Worm (Caenorhabditis elegans): ENCODE results near the gene R01H10.4.

R01H10.4 gene

DNA sequence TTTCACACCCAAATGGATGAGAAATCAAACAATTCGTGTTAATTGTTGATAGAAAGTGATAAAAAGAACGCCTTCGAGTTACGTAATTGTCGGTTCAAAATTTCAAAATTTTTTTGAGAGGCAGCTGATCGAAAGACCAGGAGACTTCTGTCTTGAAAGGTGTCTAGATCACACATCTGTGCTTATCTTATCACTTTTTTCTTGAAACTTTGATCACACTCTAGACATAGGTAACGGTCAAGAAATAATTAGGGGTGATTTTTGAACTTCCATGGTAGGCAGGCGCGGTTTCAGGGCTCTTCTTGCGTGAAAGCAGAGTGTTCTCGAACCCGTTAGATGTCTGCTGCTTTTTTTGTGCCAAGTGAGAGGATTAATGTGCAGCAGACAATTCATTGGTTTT is 38.7 kb downstream of the R01H10.4 start:
- TF ChIP-seq hnd-1 (tag; optimal IDR thresholded peaks at IDR 0.05) (no peak), tra-4 (tag; optimal IDR thresholded peaks at IDR 0.05) (no peak), F13C5.2 (tag; optimal IDR thresholded peaks at IDR 0.05) (no peak), pes-1 (GFP tag; IDR thresholded peaks at IDR 0.05) (no peak), tbx-11 (GFP tag; IDR thresholded peaks at IDR 0.05) (no peak)

- TF ChIP-seq tbx-37 (GFP tag; conservative IDR thresholded peaks at IDR 0.05) (no peak), pes-1 (GFP tag; IDR thresholded peaks at IDR 0.05) (no peak), flt-1 (GFP tag; IDR thresholded peaks at IDR 0.05) (no peak), hmg-4 (GFP tag; optimal IDR thresholded peaks at IDR 0.05) (no peak), sea-1 (GFP tag; conservative IDR thresholded peaks at IDR 0.05) (no peak), hnd-1 (tag; optimal IDR thresholded peaks at IDR 0.05) (no peak), scrt-1 (GFP tag; IDR thresholded peaks at IDR 0.05) (no peak), F13C5.2 (tag; optimal IDR thresholded peaks at IDR 0.05) (no peak), ceh-36 (tag; optimal IDR thresholded peaks at IDR 0.05) (no peak), tra-4 (tag; optimal IDR thresholded peaks at IDR 0.05) (no peak), B0310.2 (tag; optimal IDR thresholded peaks at IDR 0.05) (no peak), tbx-11 (GFP tag; IDR thresholded peaks at IDR 0.05) (no peak), ets-7 (tag; optimal IDR thresholded peaks at IDR 0.05) (no peak), hmbx-1 (tag; optimal IDR thresholded peaks at IDR 0.05) (no peak), ceh-13 (GFP tag; optimal IDR thresholded peaks at IDR 0.05) (no peak), aly-1 (tag; optimal IDR thresholded peaks at IDR 0.05) (no peak), ama-1 (optimal IDR thresholded peaks at IDR 0.05) (no peak)
These were observed 39.3 kb downstream of the R01H10.4 start for ce11 chrIII:10293946-10294345.

ce11 chrIII:10294837-10295236 is 40.2 kb downstream of the R01H10.4 start, which contains the start of gene vglu-2:
Gene vglu-2 (plus strand): TSS chrIII:10295137.
- TF ChIP-seq pes-1 (GFP tag; IDR thresholded peaks at IDR 0.05) (no peak), F13C5.2 (tag; optimal IDR thresholded peaks at IDR 0.05) (no peak), hmbx-1 (tag; optimal IDR thresholded peaks at IDR 0.05) (no peak)

- no peak for TF ChIP-seq hnd-1 (tag; optimal IDR thresholded peaks at IDR 0.05)
- TF ChIP-seq ets-7 (tag; optimal IDR thresholded peaks at IDR 0.05): no peak
- no peak for TF ChIP-seq tbx-11 (GFP tag; IDR thresholded peaks at IDR 0.05)
- TF ChIP-seq hmbx-1 (tag; optimal IDR thresholded peaks at IDR 0.05): no peak
- no peak for TF ChIP-seq B0310.2 (tag; optimal IDR thresholded peaks at IDR 0.05)
- TF ChIP-seq ceh-36 (tag; optimal IDR thresholded peaks at IDR 0.05): no peak
- no peak for TF ChIP-seq flt-1 (GFP tag; IDR thresholded peaks at IDR 0.05)
- TF ChIP-seq tra-4 (tag; optimal IDR thresholded peaks at IDR 0.05): no peak
- TF ChIP-seq tbx-37 (GFP tag; conservative IDR thresholded peaks at IDR 0.05): no peak
- TF ChIP-seq scrt-1 (GFP tag; IDR thresholded peaks at IDR 0.05): no peak
- TF ChIP-seq ama-1 (optimal IDR thresholded peaks at IDR 0.05): no peak
- TF ChIP-seq sea-1 (GFP tag; conservative IDR thresholded peaks at IDR 0.05): no peak
These were observed 42.3 kb downstream of the R01H10.4 start for ce11 chrIII:10296904-10297303.

DNA sequence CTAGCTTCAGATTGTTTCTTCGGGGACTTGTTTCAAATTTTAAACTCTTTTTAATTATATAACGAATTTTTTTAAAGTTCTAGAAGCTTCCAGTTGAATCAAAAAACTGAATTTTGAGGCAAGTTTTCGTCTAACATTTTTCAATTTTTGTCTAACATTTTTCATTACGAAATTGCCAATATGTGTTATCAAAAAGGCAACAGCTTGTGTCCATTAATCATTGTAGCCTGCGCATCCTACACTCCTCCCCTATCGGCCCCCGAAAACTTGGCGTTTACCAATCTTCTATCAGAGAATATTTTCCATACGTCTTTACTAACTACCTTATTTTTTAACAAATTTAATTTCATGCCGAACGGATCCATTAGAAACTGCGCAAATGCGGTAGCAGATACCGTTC is 45.5 kb downstream of the R01H10.4 start, which contains the start of gene vglu-3:
TSS of gene vglu-3 (plus strand) at position 301 of the 400 bp plus-strand sequence.
- TF ChIP-seq ama-1 (optimal IDR thresholded peaks at IDR 0.05) (no peak), pes-1 (GFP tag; IDR thresholded peaks at IDR 0.05) (no peak), F13C5.2 (tag; optimal IDR thresholded peaks at IDR 0.05) (no peak), tbx-11 (GFP tag; IDR thresholded peaks at IDR 0.05) (no peak), sea-1 (GFP tag; conservative IDR thresholded peaks at IDR 0.05) (no peak), B0310.2 (tag; optimal IDR thresholded peaks at IDR 0.05) (no peak), hnd-1 (tag; optimal IDR thresholded peaks at IDR 0.05) (no peak), ets-7 (tag; optimal IDR thresholded peaks at IDR 0.05) (no peak), ceh-13 (GFP tag; optimal IDR thresholded peaks at IDR 0.05) (no peak), tra-4 (tag; optimal IDR thresholded peaks at IDR 0.05) (no peak), hmbx-1 (tag; optimal IDR thresholded peaks at IDR 0.05) (no peak), scrt-1 (GFP tag; IDR thresholded peaks at IDR 0.05) (no peak), hmg-4 (GFP tag; optimal IDR thresholded peaks at IDR 0.05) (no peak), aly-1 (tag; optimal IDR thresholded peaks at IDR 0.05) (no peak), ceh-36 (tag; optimal IDR thresholded peaks at IDR 0.05) (no peak), tbx-37 (GFP tag; conservative IDR thresholded peaks at IDR 0.05) (no peak)

ce11 chrIII:10305295-10305694 is 50.7 kb downstream of the R01H10.4 start:
- TF ChIP-seq F13C5.2 (tag; optimal IDR thresholded peaks at IDR 0.05): no peak
- no peak for TF ChIP-seq scrt-1 (GFP tag; IDR thresholded peaks at IDR 0.05)
- no peak for TF ChIP-seq pes-1 (GFP tag; IDR thresholded peaks at IDR 0.05)
- TF ChIP-seq aly-1 (tag; optimal IDR thresholded peaks at IDR 0.05): no peak

DNA sequence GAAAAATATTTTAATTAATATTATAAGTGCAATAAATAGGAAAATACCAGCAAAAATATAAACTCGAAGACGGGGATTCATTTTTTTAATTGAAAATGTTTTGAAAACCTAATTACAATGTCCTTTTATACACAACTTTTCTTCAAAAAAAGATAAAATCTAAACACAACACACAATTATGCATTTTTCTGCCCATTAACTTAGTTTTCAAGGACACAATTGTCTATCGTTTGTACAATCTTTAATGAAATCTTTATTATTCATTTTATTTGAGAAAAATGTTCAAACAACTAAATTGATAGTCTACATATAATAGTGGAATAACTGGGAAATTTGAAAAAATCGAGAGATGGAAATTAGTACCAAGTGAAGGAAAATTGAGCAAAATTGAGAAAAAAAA is 51.4 kb downstream of the R01H10.4 start, which contains the start of gene T07A5.1:
TSS of gene T07A5.1 (minus strand) at position 149 of the 400 bp plus-strand sequence.
- no peak for TF ChIP-seq sea-1 (GFP tag; conservative IDR thresholded peaks at IDR 0.05)
- TF ChIP-seq ceh-13 (GFP tag; optimal IDR thresholded peaks at IDR 0.05): no peak
- TF ChIP-seq tbx-11 (GFP tag; IDR thresholded peaks at IDR 0.05): no peak
- TF ChIP-seq ceh-36 (tag; optimal IDR thresholded peaks at IDR 0.05): no peak
- TF ChIP-seq ama-1 (optimal IDR thresholded peaks at IDR 0.05): no peak
- TF ChIP-seq tbx-37 (GFP tag; conservative IDR thresholded peaks at IDR 0.05): no peak
- TF ChIP-seq aly-1 (tag; optimal IDR thresholded peaks at IDR 0.05): no peak
- no peak for TF ChIP-seq tra-4 (tag; optimal IDR thresholded peaks at IDR 0.05)
- no peak for TF ChIP-seq ets-7 (tag; optimal IDR thresholded peaks at IDR 0.05)
- no peak for TF ChIP-seq hmbx-1 (tag; optimal IDR thresholded peaks at IDR 0.05)
- TF ChIP-seq B0310.2 (tag; optimal IDR thresholded peaks at IDR 0.05): no peak
- TF ChIP-seq flt-1 (GFP tag; IDR thresholded peaks at IDR 0.05): no peak
- TF ChIP-seq hnd-1 (tag; optimal IDR thresholded peaks at IDR 0.05): no peak
